Fruit fly (Drosophila melanogaster) whole organism, prepupa: ENCODE results near the gene Grx5.

Source experiments
- Blimp-1 ChIP-seq: fragments of 200-800 bp; sonication (Bioruptor generic); optimal IDR thresholded peaks from 3 replicates; lab custom pipeline; 2017; ENCODE audit warnings: missing biosample characterization, missing genetic modification characterization, mild to moderate bottlenecking, moderate library complexity, missing genetic modification reagents
- CG10669 ChIP-seq: fragments of 200-800 bp; sonication (Bioruptor generic); optimal IDR thresholded peaks from 3 replicates; lab custom pipeline; 2018; ENCODE audit warnings: missing biosample characterization, mild to moderate bottlenecking, missing genetic modification characterization, moderate library complexity
- CG11762 ChIP-seq: fragments of 200-800 bp; sonication (Bioruptor generic); optimal IDR thresholded peaks from 3 replicates; lab custom pipeline; 2016; ENCODE audit warnings: missing biosample characterization, missing genetic modification characterization; ENCODE audit not compliant: insufficient read depth
- CG15336 ChIP-seq: fragments of 200-800 bp; sonication (Bioruptor generic); IDR thresholded peaks from 2 replicates; pipeline ENCODE4 v1.3.6; 2022; ENCODE audit warnings: missing biosample characterization, missing genetic modification characterization
- CG16779 ChIP-seq: fragments of 200-800 bp; sonication (Bioruptor generic); optimal IDR thresholded peaks from 3 replicates; lab custom pipeline; 2017; ENCODE audit warnings: missing biosample characterization, mild to moderate bottlenecking, missing genetic modification characterization
- CG3032 ChIP-seq: fragments of 200-800 bp; optimal IDR thresholded peaks from 2 replicates; lab custom pipeline; 2019; ENCODE audit warnings: missing biosample characterization, mild to moderate bottlenecking, missing genetic modification characterization, moderate library complexity
- CG31627 ChIP-seq: fragments of 200-800 bp; sonication (Bioruptor generic); optimal IDR thresholded peaks from 3 replicates; lab custom pipeline; 2016; ENCODE audit warnings: missing biosample characterization, missing genetic modification characterization
- CG6276 ChIP-seq: fragments of 200-800 bp; sonication (Bioruptor generic); optimal IDR thresholded peaks from 2 replicates; lab custom pipeline; 2017; ENCODE audit warnings: missing biosample characterization, mild to moderate bottlenecking, missing genetic modification characterization
- CG6808 ChIP-seq: fragments of 200-800 bp; sonication (Bioruptor generic); optimal IDR thresholded peaks from 3 replicates; lab custom pipeline; 2017; ENCODE audit warnings: missing biosample characterization, missing genetic modification characterization, mild to moderate bottlenecking, moderate library complexity, missing genetic modification reagents
- CG6854 ChIP-seq: fragments of 200-800 bp; sonication (Bioruptor generic); optimal IDR thresholded peaks from 2 replicates; lab custom pipeline; 2017; ENCODE audit warnings: missing biosample characterization, mild to moderate bottlenecking, missing genetic modification characterization
- CG7368 ChIP-seq: fragments of 200-800 bp; sonication (Bioruptor generic); optimal IDR thresholded peaks from 3 replicates; lab custom pipeline; 2016; ENCODE audit warnings: missing biosample characterization, missing genetic modification characterization
- CG8319 ChIP-seq: fragments of 200-800 bp; sonication (Bioruptor generic); optimal IDR thresholded peaks from 3 replicates; lab custom pipeline; 2016; ENCODE audit warnings: missing biosample characterization, missing genetic modification characterization
- CG8632 ChIP-seq: fragments of 200-800 bp; sonication (Bioruptor generic); optimal IDR thresholded peaks from 3 replicates; lab custom pipeline; 2016; ENCODE audit warnings: missing biosample characterization, missing genetic modification characterization
- Eip75B ChIP-seq: fragments of 200-800 bp; sonication (Bioruptor generic); optimal IDR thresholded peaks from 3 replicates; lab custom pipeline; 2016; ENCODE audit warnings: missing biosample characterization, missing genetic modification characterization
- Eip78C ChIP-seq: fragments of 200-800 bp; sonication (Bioruptor generic); peaks from one replicate; lab custom pipeline; 2016; ENCODE audit warnings: missing biosample characterization, missing genetic modification characterization
- Eip93F ChIP-seq: fragments of 200-800 bp; sonication (Bioruptor generic); optimal IDR thresholded peaks from 2 replicates; lab custom pipeline; 2016; ENCODE audit warnings: missing biosample characterization, mild to moderate bottlenecking, missing genetic modification characterization
- Ets96B ChIP-seq: fragments of 200-800 bp; optimal IDR thresholded peaks from 2 replicates; lab custom pipeline; 2019; ENCODE audit warnings: missing biosample characterization, mild to moderate bottlenecking, missing genetic modification characterization, moderate library complexity
- Hr38 ChIP-seq: sonication (Bioruptor generic); optimal IDR thresholded peaks from 2 replicates; lab custom pipeline; 2016; ENCODE audit warnings: missing biosample characterization, missing genetic modification characterization
- Lpt ChIP-seq: fragments of 200-800 bp; sonication (Bioruptor generic); optimal IDR thresholded peaks from 3 replicates; lab custom pipeline; 2016; ENCODE audit warnings: missing biosample characterization, missing genetic modification characterization
- Smox ChIP-seq: fragments of 200-800 bp; sonication (Bioruptor generic); optimal IDR thresholded peaks from 3 replicates; lab custom pipeline; 2016; ENCODE audit warnings: missing biosample characterization, missing genetic modification characterization
- Sox102F ChIP-seq: fragments of 200-800 bp; sonication (Bioruptor generic); optimal IDR thresholded peaks from 2 replicates; lab custom pipeline; 2016; ENCODE audit warnings: missing biosample characterization, mild to moderate bottlenecking, missing genetic modification characterization
- achi ChIP-seq: fragments of 200-800 bp; sonication (Bioruptor generic); optimal IDR thresholded peaks from 3 replicates; lab custom pipeline; 2016; ENCODE audit warnings: missing biosample characterization, missing genetic modification characterization
- acj6 ChIP-seq: fragments of 200-800 bp; sonication (Bioruptor generic); optimal IDR thresholded peaks from 3 replicates; lab custom pipeline; 2016; ENCODE audit warnings: missing biosample characterization, missing genetic modification characterization
- cyc ChIP-seq: fragments of 200-800 bp; sonication (Bioruptor generic); optimal IDR thresholded peaks from 3 replicates; lab custom pipeline; 2016; ENCODE audit warnings: missing biosample characterization, missing genetic modification characterization
- dsx ChIP-seq: fragments of 200-800 bp; optimal IDR thresholded peaks from 3 replicates; lab custom pipeline; 2019; ENCODE audit warnings: missing biosample characterization, mild to moderate bottlenecking, missing genetic modification characterization, moderate library complexity; ENCODE audit not compliant: poor library complexity, severe bottlenecking
- eg ChIP-seq: fragments of 200-800 bp; sonication (Bioruptor generic); IDR thresholded peaks from 3 replicates; pipeline ENCODE4 v1.3.6; 2022; ENCODE audit warnings: missing biosample characterization, missing genetic modification characterization
- esn ChIP-seq: fragments of 200-800 bp; sonication (Bioruptor generic); optimal IDR thresholded peaks from 2 replicates; lab custom pipeline; 2016; ENCODE audit warnings: missing biosample characterization, mild to moderate bottlenecking, missing genetic modification characterization, moderate library complexity
- fd59A ChIP-seq: fragments of 200-800 bp; sonication (Bioruptor generic); optimal IDR thresholded peaks from 2 replicates; lab custom pipeline; 2017; ENCODE audit warnings: missing biosample characterization, mild to moderate bottlenecking, missing genetic modification characterization, missing genetic modification reagents
- fd85E ChIP-seq: fragments of 200-800 bp; sonication (Bioruptor generic); optimal IDR thresholded peaks from 3 replicates; lab custom pipeline; 2016; ENCODE audit warnings: missing biosample characterization, missing genetic modification characterization
- fkh ChIP-seq: fragments of 200-800 bp; sonication (Bioruptor generic); optimal IDR thresholded peaks from 3 replicates; lab custom pipeline; 2017; ENCODE audit warnings: missing biosample characterization, mild to moderate bottlenecking, missing genetic modification characterization, moderate library complexity
- salr ChIP-seq, 2 experiments: fragments of 200-800 bp; sonication (Bioruptor generic); optimal IDR thresholded peaks; 3 replicates each; lab custom pipeline; 2016 to 2018; ENCODE audit warnings: missing biosample characterization in 2 of 2, missing genetic modification characterization in 2 of 2, mild to moderate bottlenecking in 1 of 2
- svp ChIP-seq: fragments of 200-800 bp; sonication (Bioruptor generic); peaks from one replicate; lab custom pipeline; 2016; ENCODE audit warnings: missing biosample characterization, missing genetic modification characterization
- vri ChIP-seq: fragments of 200-800 bp; sonication (Bioruptor generic); optimal IDR thresholded peaks from 3 replicates; lab custom pipeline; 2016; ENCODE audit warnings: missing biosample characterization, mild to moderate bottlenecking, missing genetic modification characterization

Gene Grx5

DNA sequence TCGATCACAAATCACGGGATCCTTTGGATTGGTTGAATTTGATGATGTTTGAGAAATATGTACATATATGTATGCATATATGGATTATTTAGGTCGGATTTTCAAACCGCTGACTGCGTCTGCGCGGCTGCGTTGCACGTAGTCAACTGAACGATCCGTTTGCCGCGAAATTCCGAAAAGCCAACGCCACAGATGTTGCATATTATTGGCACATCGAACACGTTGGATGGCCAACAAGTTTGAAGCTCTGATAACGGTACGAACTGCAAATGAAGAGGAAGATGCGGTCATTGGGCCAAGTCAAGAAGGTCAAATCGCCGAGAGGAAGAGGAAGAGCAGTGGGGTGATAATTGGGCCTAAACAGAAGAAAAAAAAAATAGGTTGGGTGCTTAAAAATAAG, 33.0 kb upstream of the Grx5 start, which contains the start of gene CG9518:
CG9518 (minus strand) TSS at position 154 of the 400 bp plus-strand sequence.
- no peak for TF ChIP-seq achi (GFP tag; lab: Kevin White, UChicago)
- 0 out of 2 replicates have a peak, but pooled peaks have one; percentile 10 for TF ChIP-seq CG15336
- peak; percentile 40 for TF ChIP-seq Eip78C (GFP tag; lab: Kevin White, UChicago)

DNA sequence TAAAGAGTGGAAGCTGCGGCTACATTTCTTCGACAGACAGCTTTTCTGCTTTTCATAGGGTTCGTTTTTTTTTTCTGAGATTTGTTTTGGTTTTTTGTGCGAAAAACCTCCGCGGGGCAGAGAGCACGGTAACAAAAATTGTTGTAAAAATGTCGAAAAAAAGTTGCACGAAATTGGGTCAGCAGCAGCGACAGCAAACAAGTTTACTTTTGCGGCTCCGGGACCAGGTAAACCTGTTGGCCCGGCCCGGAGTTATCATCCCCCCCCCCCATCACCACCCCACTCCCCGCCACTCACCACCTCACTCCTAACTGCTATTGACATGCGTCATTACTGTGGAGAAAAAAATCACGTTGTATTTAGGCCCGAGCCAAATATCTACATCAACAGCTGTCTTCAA, 30.4 kb upstream of the Grx5 start:
- TF ChIP-seq CG16779 (no peak), Lpt (GFP tag; lab: Kevin White, UChicago) (peak; percentile 4), CG6854 (GFP tag; lab: Kevin White, UChicago) (peak; percentile 55), CG6276 (GFP tag; lab: Kevin White, UChicago) (peak; percentile 38), Eip78C (GFP tag; lab: Kevin White, UChicago) (peak; percentile 32), Sox102F (GFP tag; lab: Kevin White, UChicago) (no peak), Blimp-1 (GFP tag; lab: Kevin White, UChicago) (peak; percentile 40), eg (GFP tag; lab: Robert Waterston, UW) (peak; percentile 43; the same call in 1 of the 3 replicates)

DNA sequence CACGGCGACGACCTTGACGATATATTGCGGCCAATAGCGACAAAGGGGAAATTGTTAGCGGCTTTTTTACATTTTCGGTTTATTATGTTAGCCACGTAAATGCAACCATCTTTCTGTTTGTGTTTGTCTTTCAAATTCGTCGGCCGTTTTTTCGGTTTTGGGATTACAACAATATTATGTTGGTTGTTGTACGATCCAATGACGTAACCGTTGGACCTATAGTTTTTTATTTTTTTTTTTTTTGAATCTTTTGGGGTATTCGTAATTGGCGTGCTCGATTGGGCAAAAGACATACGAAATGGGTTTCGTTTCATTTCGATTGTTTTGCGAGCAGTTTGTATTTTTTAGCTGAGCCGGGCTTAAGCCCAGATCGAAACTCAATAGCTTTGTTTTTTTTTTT, 28.9 kb upstream of the Grx5 start:
- no peak for TF ChIP-seq CG10669
- TF ChIP-seq svp: no peak
- no peak for TF ChIP-seq CG15336
- TF ChIP-seq fd85E: no peak
- no peak for TF ChIP-seq dsx (GFP tag; lab: Kevin White, UChicago)
- TF ChIP-seq fkh (GFP tag; lab: Kevin White, UChicago): no peak
- no peak for TF ChIP-seq Sox102F (GFP tag; lab: Kevin White, UChicago)
- no peak for TF ChIP-seq Eip93F (GFP tag; lab: Kevin White, UChicago)
- no peak for TF ChIP-seq acj6
- TF ChIP-seq, all 60 proteins: peak for 0

DNA sequence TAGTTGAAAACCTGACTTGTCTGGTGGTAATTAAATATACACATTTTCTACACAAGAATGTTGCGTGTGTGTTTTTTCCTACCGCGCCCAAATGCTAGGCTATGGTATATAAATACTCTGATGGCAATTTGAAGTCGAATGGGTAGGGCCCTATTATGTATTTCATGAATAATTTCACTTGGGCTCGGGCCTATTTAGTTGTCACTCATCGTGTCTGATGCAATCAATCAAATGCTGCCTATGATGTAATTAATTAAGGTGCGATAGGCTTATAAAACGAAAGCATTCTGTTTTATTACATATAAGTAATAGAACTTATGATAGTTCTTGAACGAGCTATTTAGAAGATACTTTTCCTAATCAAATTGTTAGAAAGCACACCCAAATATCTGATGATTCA, 24.5 kb upstream of the Grx5 start:
- TF ChIP-seq Eip78C (GFP tag; lab: Kevin White, UChicago): peak; percentile 25
- TF ChIP-seq Ets96B (tag; lab: Kevin White, UChicago): no peak
- TF ChIP-seq, all 60 proteins: peak for 1

DNA sequence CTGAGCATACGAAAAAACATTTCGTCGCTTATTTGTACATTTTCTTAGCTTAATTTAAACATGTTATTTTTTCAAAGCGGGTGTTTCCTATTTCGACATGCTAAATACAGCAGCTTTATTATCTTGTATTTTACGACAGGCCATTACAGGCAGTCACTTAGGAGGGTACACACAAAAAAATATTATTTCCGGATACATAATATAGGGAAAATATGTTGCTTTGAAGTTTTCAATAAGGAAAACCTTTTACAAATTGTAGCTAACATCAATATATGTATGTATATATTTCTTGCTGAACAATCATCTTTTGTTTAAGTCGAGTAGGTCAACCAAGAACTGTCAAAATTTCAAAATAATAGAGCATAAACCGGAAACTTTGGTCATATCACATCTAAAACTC, 21.0 kb upstream of the Grx5 start, which contains the start of gene CG46399:
CG46399 (plus strand) TSS at position 301 of the 400 bp plus-strand sequence.
- no peak for TF ChIP-seq Eip75B
- no peak for TF ChIP-seq CG8632 (GFP tag; lab: Kevin White, UChicago)
- no peak for TF ChIP-seq fd59A
- TF ChIP-seq Smox (GFP tag; lab: Kevin White, UChicago): no peak
- TF ChIP-seq CG6808: no peak
- TF ChIP-seq vri (GFP tag; lab: Kevin White, UChicago): no peak
- no peak for TF ChIP-seq Blimp-1 (GFP tag; lab: Kevin White, UChicago)
- no peak for TF ChIP-seq CG8319 (GFP tag; lab: Kevin White, UChicago)
- TF ChIP-seq cyc (GFP tag; lab: Kevin White, UChicago): no peak
- no peak for TF ChIP-seq Hr38 (GFP tag; lab: Kevin White, UChicago)
- TF ChIP-seq CG6854 (GFP tag; lab: Kevin White, UChicago): no peak
- TF ChIP-seq salr (GFP tag; optimal IDR thresholded peaks at IDR 0.05; lab: Kevin White, UChicago): no peak
- TF ChIP-seq CG3032 (tag; lab: Kevin White, UChicago): no peak
- TF ChIP-seq Eip78C (GFP tag; lab: Kevin White, UChicago): no peak
- TF ChIP-seq Lpt (GFP tag; lab: Kevin White, UChicago): no peak
- no peak for TF ChIP-seq dsx (GFP tag; lab: Kevin White, UChicago)
- no peak for TF ChIP-seq CG11762 (GFP tag; lab: Kevin White, UChicago)
- TF ChIP-seq CG31627 (GFP tag; lab: Kevin White, UChicago): no peak
- TF ChIP-seq esn (GFP tag; lab: Kevin White, UChicago): no peak
- no peak for TF ChIP-seq CG7368 (GFP tag; lab: Kevin White, UChicago)
